Worm (Caenorhabditis elegans) whole organism, L1 larva: ENCODE results near the gene ZK105.3.

Experiments used
- F16B12.6 ChIP-seq: fragments of 150-350 bp; optimal IDR thresholded peaks from 2 replicates; lab custom pipeline; 2014; ENCODE audit warnings: missing biosample characterization, missing genetic modification characterization
- Y116A8C.19 ChIP-seq: sonication (generic microtip); optimal IDR thresholded peaks from 2 replicates; lab custom pipeline; 2016; ENCODE audit warnings: missing compliant biosample characterization, missing genetic modification characterization, borderline replicate concordance
- aha-1 ChIP-seq: fragments of 150-350 bp; optimal IDR thresholded peaks from 2 replicates; lab custom pipeline; 2014; ENCODE audit warnings: missing biosample characterization, missing genetic modification characterization
- alr-1 ChIP-seq: fragments of 200-800 bp; sonication (Bioruptor generic); optimal IDR thresholded peaks from 2 replicates; lab custom pipeline; 2018; ENCODE audit warnings: borderline replicate concordance, mild to moderate bottlenecking, missing genetic modification characterization, missing compliant biosample characterization
- ama-1 ChIP-seq: fragments of 150-350 bp; optimal IDR thresholded peaks from 2 replicates; lab custom pipeline; 2014
- blmp-1 ChIP-seq: fragments of 150-350 bp; optimal IDR thresholded peaks from 2 replicates; lab custom pipeline; 2014; ENCODE audit warnings: missing biosample characterization, missing genetic modification characterization
- ceh-63 ChIP-seq: fragments of 200-800 bp; sonication (Bioruptor generic); optimal IDR thresholded peaks from 2 replicates; lab custom pipeline; 2018; ENCODE audit warnings: mild to moderate bottlenecking, missing genetic modification characterization, missing compliant biosample characterization
- dsc-1 ChIP-seq: sonication (generic microtip); optimal IDR thresholded peaks from 2 replicates; lab custom pipeline; 2016; ENCODE audit warnings: mild to moderate bottlenecking, missing genetic modification characterization, missing compliant biosample characterization
- efl-1 ChIP-seq, 4 experiments: fragments of 150-350 bp; optimal IDR thresholded peaks in 3 of 4; peaks in 1 of 4; 1 replicate in 1 of 4; 2 replicates in 3 of 4; lab custom pipeline; 2014; ENCODE audit warnings: missing biosample characterization in 2 of 4, missing genetic modification characterization in 2 of 4, missing genetic modification reagents in 2 of 4
- efl-3 ChIP-seq: fragments of 200-800 bp; sonication (Bioruptor generic); optimal IDR thresholded peaks from 2 replicates; lab custom pipeline; 2018; ENCODE audit warnings: mild to moderate bottlenecking, missing genetic modification characterization, missing compliant biosample characterization
- elt-2 ChIP-seq: sonication (generic microtip); optimal IDR thresholded peaks from 2 replicates; lab custom pipeline; 2016; ENCODE audit warnings: missing genetic modification characterization, mild to moderate bottlenecking, inconsistent platforms, missing compliant biosample characterization, missing genetic modification reagents
- elt-3 ChIP-seq, 6 experiments: fragments of 150-350 bp in 1 of 6; sonication (generic microtip); optimal IDR thresholded peaks; 2 replicates each; lab custom pipeline; 2017 to 2018; ENCODE audit warnings: missing biosample characterization in 6 of 6, missing genetic modification characterization in 6 of 6, inconsistent platforms in 1 of 6
- ets-5 ChIP-seq: fragments of 200-800 bp; sonication (Bioruptor generic); IDR thresholded peaks from 2 replicates; pipeline ENCODE4 v1.3.6; 2022; ENCODE audit warnings: missing genetic modification characterization, missing compliant biosample characterization
- fkh-10 ChIP-seq: sonication (generic microtip); optimal IDR thresholded peaks from 2 replicates; lab custom pipeline; 2017; ENCODE audit warnings: missing biosample characterization, missing genetic modification reagents, missing genetic modification characterization
- fkh-8 ChIP-seq: sonication (generic microtip); optimal IDR thresholded peaks from 2 replicates; lab custom pipeline; 2016; ENCODE audit warnings: mild to moderate bottlenecking, missing genetic modification characterization, missing compliant biosample characterization
- fos-1 ChIP-seq: fragments of 150-350 bp; optimal IDR thresholded peaks from 2 replicates; lab custom pipeline; 2014; ENCODE audit warnings: missing biosample characterization, missing genetic modification characterization
- hlh-4 ChIP-seq: sonication (generic microtip); optimal IDR thresholded peaks from 2 replicates; lab custom pipeline; 2016; ENCODE audit warnings: mild to moderate bottlenecking, missing genetic modification characterization, missing compliant biosample characterization
- isw-1 ChIP-seq: fragments of 200-800 bp; sonication (Bioruptor generic); IDR thresholded peaks from 2 replicates; pipeline ENCODE4 v1.3.6; 2022; ENCODE audit warnings: missing genetic modification characterization, missing compliant biosample characterization
- jun-1 ChIP-seq: fragments of 150-350 bp; optimal IDR thresholded peaks from 2 replicates; lab custom pipeline; 2014; ENCODE audit warnings: missing biosample characterization, missing genetic modification reagents, missing genetic modification characterization
- lin-14 ChIP-seq: fragments of 200-800 bp; sonication (Bioruptor generic); optimal IDR thresholded peaks from 2 replicates; lab custom pipeline; 2018; ENCODE audit warnings: mild to moderate bottlenecking, missing genetic modification characterization, moderate library complexity, missing compliant biosample characterization
- lin-15B ChIP-seq: fragments of 150-350 bp; sonication (generic microtip); optimal IDR thresholded peaks from 3 replicates; lab custom pipeline; 2014; ENCODE audit warnings: missing biosample characterization, missing genetic modification characterization
- lin-35 ChIP-seq, 2 experiments: fragments of 150-350 bp; optimal IDR thresholded peaks; 2 replicates each; lab custom pipeline; 2014; ENCODE audit warnings: missing biosample characterization in 2 of 2, missing genetic modification characterization in 2 of 2, missing genetic modification reagents in 2 of 2
- lir-3 ChIP-seq: sonication (generic microtip); optimal IDR thresholded peaks from 2 replicates; lab custom pipeline; 2016; ENCODE audit warnings: mild to moderate bottlenecking, missing genetic modification characterization, moderate library complexity, missing compliant biosample characterization; ENCODE audit not compliant: poor library complexity
- lsy-2 ChIP-seq, 2 experiments: fragments of 150-350 bp; optimal IDR thresholded peaks; 2 replicates each; lab custom pipeline; 2014; ENCODE audit warnings: missing biosample characterization in 2 of 2, missing genetic modification characterization in 2 of 2
- mdl-1 ChIP-seq, 2 experiments: fragments of 150-350 bp; optimal IDR thresholded peaks; 2 replicates each; lab custom pipeline; 2014 to 2017; ENCODE audit warnings: missing biosample characterization in 2 of 2, missing genetic modification characterization in 2 of 2, inconsistent platforms in 1 of 2
- mef-2 ChIP-seq: fragments of 150-350 bp; optimal IDR thresholded peaks from 2 replicates; lab custom pipeline; 2014; ENCODE audit warnings: missing biosample characterization, missing genetic modification characterization
- nhr-11 ChIP-seq: fragments of 150-350 bp; optimal IDR thresholded peaks from 2 replicates; lab custom pipeline; 2014; ENCODE audit warnings: missing biosample characterization, missing genetic modification characterization
- nhr-12 ChIP-seq: sonication (generic microtip); optimal IDR thresholded peaks from 2 replicates; lab custom pipeline; 2017; ENCODE audit warnings: missing biosample characterization, missing genetic modification characterization
- nhr-19 ChIP-seq: fragments of 200-800 bp; sonication (Bioruptor generic); conservative IDR thresholded peaks from 2 replicates; pipeline ENCODE4 v1.3.6; 2022; ENCODE audit warnings: missing genetic modification characterization, missing compliant biosample characterization
- nhr-20 ChIP-seq: sonication (generic microtip); optimal IDR thresholded peaks from 2 replicates; lab custom pipeline; 2016; ENCODE audit warnings: mild to moderate bottlenecking, missing genetic modification characterization, missing compliant biosample characterization
- nhr-237 ChIP-seq: fragments of 150-350 bp; optimal IDR thresholded peaks from 2 replicates; lab custom pipeline; 2014; ENCODE audit warnings: missing biosample characterization, missing genetic modification characterization
- nhr-28 ChIP-seq: fragments of 150-350 bp; optimal IDR thresholded peaks from 2 replicates; lab custom pipeline; 2014; ENCODE audit warnings: missing biosample characterization, missing genetic modification characterization
- nhr-47 ChIP-seq: sonication (generic microtip); optimal IDR thresholded peaks from 2 replicates; lab custom pipeline; 2016; ENCODE audit warnings: mild to moderate bottlenecking, missing genetic modification characterization, moderate library complexity, missing compliant biosample characterization
- nhr-71 ChIP-seq: sonication (generic microtip); optimal IDR thresholded peaks from 2 replicates; lab custom pipeline; 2016; ENCODE audit warnings: mild to moderate bottlenecking, missing genetic modification characterization, moderate library complexity, missing compliant biosample characterization
- nhr-76 ChIP-seq: sonication (generic microtip); optimal IDR thresholded peaks from 2 replicates; lab custom pipeline; 2017; ENCODE audit warnings: missing biosample characterization, missing genetic modification characterization
- nhr-85 ChIP-seq: sonication (generic microtip); peaks from one replicate; lab custom pipeline; 2016; ENCODE audit warnings: missing genetic modification characterization, inconsistent platforms, missing compliant biosample characterization
- pag-3 ChIP-seq: sonication (generic microtip); optimal IDR thresholded peaks from 2 replicates; lab custom pipeline; 2017; ENCODE audit warnings: missing genetic modification characterization, mild to moderate bottlenecking, missing compliant biosample characterization, antibody characterized with exemption, borderline replicate concordance; ENCODE audit not compliant: insufficient read depth
- pax-3 ChIP-seq: fragments of 200-800 bp; sonication (Bioruptor generic); optimal IDR thresholded peaks from 2 replicates; lab custom pipeline; 2018; ENCODE audit warnings: mild to moderate bottlenecking, missing genetic modification characterization, moderate library complexity, missing compliant biosample characterization
- skn-1 ChIP-seq: fragments of 150-350 bp; optimal IDR thresholded peaks from 2 replicates; lab custom pipeline; 2014; ENCODE audit warnings: missing biosample characterization, missing genetic modification characterization
- snpc-4 ChIP-seq: fragments of 150-350 bp; optimal IDR thresholded peaks from 2 replicates; lab custom pipeline; 2014; ENCODE audit warnings: missing biosample characterization, missing genetic modification characterization
- snu-23 ChIP-seq: sonication (generic microtip); optimal IDR thresholded peaks from 2 replicates; lab custom pipeline; 2016; ENCODE audit warnings: missing genetic modification characterization, missing compliant biosample characterization
- sptf-1 ChIP-seq: fragments of 150-350 bp; optimal IDR thresholded peaks from 2 replicates; lab custom pipeline; 2014; ENCODE audit warnings: missing biosample characterization, missing genetic modification characterization
- unc-130 ChIP-seq: fragments of 150-350 bp; optimal IDR thresholded peaks from 2 replicates; lab custom pipeline; 2017; ENCODE audit warnings: missing biosample characterization, missing genetic modification characterization, inconsistent platforms
- unc-30 ChIP-seq: sonication (generic microtip); optimal IDR thresholded peaks from 2 replicates; lab custom pipeline; 2017; ENCODE audit warnings: missing biosample characterization, missing genetic modification characterization
- unc-98 ChIP-seq: fragments of 200-800 bp; sonication (Bioruptor generic); IDR thresholded peaks from 2 replicates; pipeline ENCODE4 v1.3.6; 2022; ENCODE audit warnings: missing genetic modification characterization, missing compliant biosample characterization
- xbp-1 ChIP-seq: sonication (generic microtip); optimal IDR thresholded peaks from 2 replicates; lab custom pipeline; 2016; ENCODE audit warnings: missing genetic modification characterization, missing compliant biosample characterization
- zag-1 ChIP-seq: fragments of 150-350 bp; optimal IDR thresholded peaks from 2 replicates; lab custom pipeline; 2014; ENCODE audit warnings: missing biosample characterization, missing genetic modification characterization
- ztf-4 ChIP-seq: fragments of 150-350 bp; optimal IDR thresholded peaks from 2 replicates; lab custom pipeline; 2014; ENCODE audit warnings: missing biosample characterization, missing genetic modification characterization

The ZK105.3 gene

ce11 chrV:7672258-7672657, 24.7 kb upstream of the ZK105.3 start, which contains the start of gene C12D5.4:
C12D5.4 (plus strand) TSS chrV:7672558.
- TF ChIP-seq unc-98 (no peak), fos-1 (tag; lab: Kevin White, UChicago) (no peak), nhr-28 (tag; lab: Kevin White, UChicago) (no peak), dsc-1 (tag; lab: Kevin White, UChicago) (no peak), ets-5 (GFP tag; lab: Robert Waterston, UW) (no peak), lsy-2 (tag; optimal IDR thresholded peaks at IDR 0.05; lab: Kevin White, UChicago) (no peak), snpc-4 (tag; lab: Kevin White, UChicago) (no peak), nhr-237 (tag; lab: Kevin White, UChicago) (no peak), ceh-63 (GFP tag; lab: Kevin White, UChicago) (no peak), nhr-11 (tag; lab: Kevin White, UChicago) (no peak), zag-1 (tag; lab: Kevin White, UChicago) (no peak), efl-1 (optimal IDR thresholded peaks at IDR 0.05; lab: Kevin White, UChicago) (no peak), efl-1 (GFP tag; optimal IDR thresholded peaks at IDR 0.05 in 1 of 2; lab: Kevin White, UChicago) (no peak), nhr-20 (no peak)
- TF ChIP-seq, all 84 proteins: peak for 0

ce11 chrV:7675904-7676303, 21.0 kb upstream of the ZK105.3 start, which contains the start of gene C12D5.3:
C12D5.3 (plus strand) TSS chrV:7676204.
- TF ChIP-seq pax-3 (tag; lab: Kevin White, UChicago) (no peak), unc-130 (tag; lab: Kevin White, UChicago) (no peak), lin-14 (GFP tag; lab: Kevin White, UChicago) (no peak), skn-1 (tag; lab: Kevin White, UChicago) (no peak), lir-3 (no peak), unc-30 (tag; lab: Kevin White, UChicago) (no peak), nhr-12 (tag; lab: Kevin White, UChicago) (no peak), mdl-1 (tag; optimal IDR thresholded peaks at IDR 0.05; lab: Kevin White, UChicago) (no peak)
- TF ChIP-seq, all 84 proteins: peak for 0

- TF ChIP-seq Y116A8C.19 (tag; lab: Kevin White, UChicago) (no peak), zag-1 (tag; lab: Kevin White, UChicago) (no peak), lin-35 (GFP tag; optimal IDR thresholded peaks at IDR 0.05; lab: Kevin White, UChicago) (no peak), pag-3 (tag; lab: Kevin White, UChicago) (no peak), unc-98 (no peak), elt-3 (tag; optimal IDR thresholded peaks at IDR 0.05; lab: Kevin White, UChicago) (peak in 1 of 6 experiments; percentile 64), lin-15B (tag; lab: Kevin White, UChicago) (no peak), ceh-63 (GFP tag; lab: Kevin White, UChicago) (no peak), nhr-19 (peak; percentile 16; the same call in 1 of the 2 replicates), efl-1 (optimal IDR thresholded peaks at IDR 0.05; lab: Kevin White, UChicago) (no peak), efl-1 (GFP tag; optimal IDR thresholded peaks at IDR 0.05 in 1 of 2; lab: Kevin White, UChicago) (no peak), F16B12.6 (tag; lab: Kevin White, UChicago) (no peak), nhr-71 (tag; lab: Kevin White, UChicago) (peak; percentile 38), nhr-20 (peak; percentile 75), sptf-1 (tag; lab: Kevin White, UChicago) (no peak), efl-3 (GFP tag; lab: Kevin White, UChicago) (no peak), hlh-4 (tag; lab: Kevin White, UChicago) (no peak), elt-2 (tag; lab: Kevin White, UChicago) (peak; percentile 8), nhr-76 (no peak), mdl-1 (tag; optimal IDR thresholded peaks at IDR 0.05; lab: Kevin White, UChicago) (peak in 1 of 2 experiments; percentile 16), snu-23 (GFP tag; lab: Kevin White, UChicago) (no peak), ets-5 (GFP tag; lab: Robert Waterston, UW) (no peak), fkh-8 (tag; lab: Kevin White, UChicago) (no peak), nhr-47 (no peak), nhr-85 (tag; lab: Kevin White, UChicago) (peak; percentile 81), ama-1 (lab: Kevin White, UChicago) (no peak), isw-1 (GFP tag; lab: Robert Waterston, UW) (no peak), xbp-1 (no peak), lsy-2 (tag; optimal IDR thresholded peaks at IDR 0.05; lab: Kevin White, UChicago) (no peak), aha-1 (no peak), alr-1 (tag; lab: Kevin White, UChicago) (no peak), blmp-1 (peak; percentile 50), lin-14 (GFP tag; lab: Kevin White, UChicago) (no peak), mef-2 (tag; lab: Kevin White, UChicago) (no peak), ztf-4 (no peak), jun-1 (tag; lab: Kevin White, UChicago) (no peak), fkh-10 (GFP tag; lab: Kevin White, UChicago) (no peak), unc-130 (tag; lab: Kevin White, UChicago) (no peak)
Observed at ce11 chrV:7681388-7681787, 15.6 kb upstream of the ZK105.3 start, which contains the start of gene cyp-33A1. cyp-33A1 (minus strand) TSS chrV:7681459.
